Worm (Caenorhabditis elegans): ENCODE results near the gene C44H4.8.

DNA sequence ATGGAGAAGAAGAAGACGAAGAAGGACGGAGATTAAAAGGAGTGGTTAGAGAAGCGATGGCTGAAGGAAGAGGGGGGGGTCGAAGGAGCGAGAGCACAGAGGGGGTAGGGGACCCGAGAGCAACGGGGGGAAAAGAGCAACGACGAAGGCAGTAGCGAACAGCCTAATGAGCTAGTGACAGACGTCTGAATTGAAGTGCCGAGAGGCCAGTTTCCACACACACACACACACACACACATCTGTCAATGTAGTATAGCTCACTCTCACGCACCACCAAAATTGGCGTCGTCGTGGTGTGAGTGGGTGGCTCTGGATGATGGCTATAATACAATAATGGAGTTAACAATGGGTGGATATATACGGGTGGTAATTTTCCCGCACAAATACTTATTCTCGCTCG, 41.8 kb downstream of the C44H4.8 start:
- TF ChIP-seq snpc-4 (tag; optimal IDR thresholded peaks at IDR 0.05) (no peak), blmp-1 (tag; optimal IDR thresholded peaks at IDR 0.05) (no peak), sptf-1 (tag; optimal IDR thresholded peaks at IDR 0.05) (peak; percentile 87), nhr-28 (tag; optimal IDR thresholded peaks at IDR 0.05) (no peak), elt-3 (tag; optimal IDR thresholded peaks at IDR 0.05) (no peak), unc-120 (tag; optimal IDR thresholded peaks at IDR 0.05; ENCODE audit: poor library complexity, severe bottlenecking) (no peak), nhr-12 (tag; optimal IDR thresholded peaks at IDR 0.05) (no peak)

Data from whole organism, mixed stage, embryonic.